Worm (Caenorhabditis elegans) whole organism, young adult: ENCODE data around the gene F53C3.8.

Experiments
- B0336.3 ChIP-seq: fragments of 200-800 bp; sonication (Bioruptor generic); IDR thresholded peaks from 2 replicates; pipeline ENCODE4 v1.3.6; 2022; ENCODE audit warnings: missing genetic modification characterization, missing compliant biosample characterization
- F22D6.2 ChIP-seq: sonication (generic microtip); optimal IDR thresholded peaks from 2 replicates; lab custom pipeline; 2016; ENCODE audit warnings: mild to moderate bottlenecking, missing genetic modification characterization, missing compliant biosample characterization
- F37B4.10 ChIP-seq: fragments of 200-800 bp; sonication (Bioruptor generic); IDR thresholded peaks from 2 replicates; pipeline ENCODE4 v1.3.6; 2022; ENCODE audit warnings: missing genetic modification characterization, missing compliant biosample characterization
- F49E8.2 ChIP-seq: sonication (generic microtip); optimal IDR thresholded peaks from 3 replicates; lab custom pipeline; 2017; ENCODE audit warnings: missing genetic modification characterization, mild to moderate bottlenecking, missing compliant biosample characterization, antibody characterized with exemption, moderate library complexity; ENCODE audit not compliant: insufficient read depth
- F52B5.7 ChIP-seq: sonication (generic microtip); optimal IDR thresholded peaks from 2 replicates; lab custom pipeline; 2016; ENCODE audit warnings: mild to moderate bottlenecking, missing genetic modification characterization, missing compliant biosample characterization
- F55B11.4 ChIP-seq: sonication (generic microtip); optimal IDR thresholded peaks from 2 replicates; lab custom pipeline; 2016; ENCODE audit warnings: missing compliant biosample characterization, missing genetic modification characterization, borderline replicate concordance; ENCODE audit not compliant: insufficient read depth
- K11D2.4 ChIP-seq: fragments of 200-800 bp; sonication (Bioruptor generic); IDR thresholded peaks from 2 replicates; pipeline ENCODE4 v1.3.6; 2022; ENCODE audit warnings: missing genetic modification reagents, missing genetic modification characterization, missing compliant biosample characterization
- T07F8.4 ChIP-seq: sonication (generic microtip); optimal IDR thresholded peaks from 2 replicates; lab custom pipeline; 2016; ENCODE audit warnings: mild to moderate bottlenecking, missing genetic modification characterization, moderate library complexity, missing compliant biosample characterization
- Y53F4B.3 ChIP-seq: fragments of 200-800 bp; sonication (Bioruptor generic); IDR thresholded peaks from 2 replicates; pipeline ENCODE4 v1.3.6; 2022; ENCODE audit warnings: missing genetic modification reagents, missing genetic modification characterization, missing compliant biosample characterization
- Y79H2A.3 ChIP-seq: fragments of 200-800 bp; sonication (Bioruptor generic); conservative IDR thresholded peaks from 2 replicates; pipeline ENCODE4 v1.3.6; 2022; ENCODE audit warnings: missing genetic modification reagents, missing genetic modification characterization, missing compliant biosample characterization
- ZK185.1 ChIP-seq: sonication (generic microtip); optimal IDR thresholded peaks from 2 replicates; lab custom pipeline; 2016; ENCODE audit warnings: mild to moderate bottlenecking, missing genetic modification characterization, missing compliant biosample characterization; ENCODE audit not compliant: poor library complexity, severe bottlenecking
- akir-1 ChIP-seq: fragments of 200-800 bp; sonication (Bioruptor generic); optimal IDR thresholded peaks from 2 replicates; lab custom pipeline; 2018; ENCODE audit warnings: mild to moderate bottlenecking, missing genetic modification characterization, moderate library complexity, missing compliant biosample characterization
- aptf-3 ChIP-seq: fragments of 200-800 bp; sonication (Bioruptor generic); IDR thresholded peaks from 2 replicates; pipeline ENCODE4 v1.3.6; 2022; ENCODE audit warnings: missing genetic modification characterization, missing compliant biosample characterization
- attf-3 ChIP-seq: fragments of 200-800 bp; sonication (Bioruptor generic); conservative IDR thresholded peaks from 2 replicates; pipeline ENCODE4 v1.3.6; 2022; ENCODE audit warnings: missing genetic modification reagents, missing genetic modification characterization, missing compliant biosample characterization
- attf-5 ChIP-seq: fragments of 200-800 bp; sonication (Bioruptor generic); optimal IDR thresholded peaks from 2 replicates; lab custom pipeline; 2018; ENCODE audit warnings: mild to moderate bottlenecking, missing genetic modification characterization, missing compliant biosample characterization
- bed-1 ChIP-seq: fragments of 200-800 bp; sonication (Bioruptor generic); IDR thresholded peaks from 2 replicates; pipeline ENCODE4 v1.3.6; 2022; ENCODE audit warnings: missing genetic modification reagents, missing genetic modification characterization, missing compliant biosample characterization
- cebp-1 ChIP-seq, 2 experiments: fragments of 200-800 bp in 1 of 2; sonication (Bioruptor generic) in 1 of 2; sonication (generic microtip) in 1 of 2; IDR thresholded peaks in 1 of 2; optimal IDR thresholded peaks in 1 of 2; 2 replicates each; pipeline versions ENCODE4 v1.3.6 to Lab custom; 2017 to 2022; ENCODE audit warnings: missing compliant biosample characterization in 2 of 2, missing genetic modification characterization in 2 of 2, mild to moderate bottlenecking in 1 of 2, missing genetic modification reagents in 1 of 2, moderate library complexity in 1 of 2
- cebp-2 ChIP-seq: fragments of 200-800 bp; sonication (Bioruptor generic); IDR thresholded peaks from 2 replicates; pipeline ENCODE4 v1.3.6; 2022; ENCODE audit warnings: missing genetic modification characterization, missing compliant biosample characterization
- ceh-58 ChIP-seq: fragments of 200-800 bp; sonication (Bioruptor generic); IDR thresholded peaks from 2 replicates; pipeline ENCODE4 v1.3.6; 2022; ENCODE audit warnings: missing genetic modification characterization, missing compliant biosample characterization
- die-1 ChIP-seq: sonication (generic microtip); optimal IDR thresholded peaks from 2 replicates; lab custom pipeline; 2016; ENCODE audit warnings: missing genotype, mild to moderate bottlenecking, missing genetic modification characterization, missing compliant biosample characterization
- dox-1 ChIP-seq: fragments of 200-800 bp; sonication (Bioruptor generic); IDR thresholded peaks from 2 replicates; pipeline ENCODE4 v1.3.6; 2022; ENCODE audit warnings: missing genetic modification reagents, missing genetic modification characterization, missing compliant biosample characterization
- ets-4 ChIP-seq: fragments of 200-800 bp; sonication (Bioruptor generic); optimal IDR thresholded peaks from 2 replicates; lab custom pipeline; 2018; ENCODE audit warnings: mild to moderate bottlenecking, missing genetic modification characterization, missing compliant biosample characterization
- hmg-1.2 ChIP-seq: fragments of 200-800 bp; sonication (Bioruptor generic); IDR thresholded peaks from 2 replicates; pipeline ENCODE4 v1.3.6; 2022; ENCODE audit warnings: missing genetic modification reagents, missing genetic modification characterization, missing compliant biosample characterization
- hrde-1 ChIP-seq: sonication (generic microtip); optimal IDR thresholded peaks from 2 replicates; lab custom pipeline; 2016; ENCODE audit warnings: missing genetic modification characterization, mild to moderate bottlenecking, missing compliant biosample characterization, moderate library complexity, missing genotype, missing genetic modification reagents, borderline replicate concordance
- lag-1 ChIP-seq: fragments of 200-800 bp; sonication (Bioruptor generic); IDR thresholded peaks from 2 replicates; pipeline ENCODE4 v1.3.6; 2022; ENCODE audit warnings: missing genetic modification reagents, missing genetic modification characterization, missing compliant biosample characterization
- lin-35 ChIP-seq, 3 experiments: fragments of 150-350 bp in 2 of 3; sonication (generic microtip) in 1 of 3; optimal IDR thresholded peaks; 2 replicates each; lab custom pipeline; 2014 to 2018; ENCODE audit warnings: missing biosample characterization in 3 of 3, missing genetic modification characterization in 3 of 3, missing genetic modification reagents in 3 of 3
- lsl-1 ChIP-seq: fragments of 200-800 bp; sonication (Bioruptor generic); optimal IDR thresholded peaks from 2 replicates; lab custom pipeline; 2018; ENCODE audit warnings: mild to moderate bottlenecking, missing genetic modification characterization, moderate library complexity, missing compliant biosample characterization
- lsy-27 ChIP-seq: sonication (generic microtip); optimal IDR thresholded peaks from 2 replicates; lab custom pipeline; 2017; ENCODE audit warnings: missing genetic modification characterization, mild to moderate bottlenecking, missing compliant biosample characterization, antibody characterized with exemption, missing genotype, borderline replicate concordance; ENCODE audit not compliant: insufficient read depth
- madf-6 ChIP-seq: fragments of 200-800 bp; sonication (Bioruptor generic); IDR thresholded peaks from 2 replicates; pipeline ENCODE4 v1.3.6; 2022; ENCODE audit warnings: missing genetic modification reagents, missing genetic modification characterization, missing compliant biosample characterization
- mcd-1 ChIP-seq: fragments of 200-800 bp; sonication (Bioruptor generic); IDR thresholded peaks from 2 replicates; pipeline ENCODE4 v1.3.6; 2022; ENCODE audit warnings: missing genetic modification reagents, missing genetic modification characterization, missing compliant biosample characterization
- nfya-1 ChIP-seq: sonication (generic microtip); optimal IDR thresholded peaks from 2 replicates; lab custom pipeline; 2017; ENCODE audit warnings: antibody characterized with exemption, missing compliant biosample characterization, missing genetic modification characterization, borderline replicate concordance; ENCODE audit not compliant: insufficient read depth
- nfya-2 ChIP-seq: fragments of 200-800 bp; sonication (Bioruptor generic); IDR thresholded peaks from 2 replicates; pipeline ENCODE4 v1.3.6; 2022; ENCODE audit warnings: missing genetic modification reagents, missing genetic modification characterization, missing compliant biosample characterization
- nfyb-1 ChIP-seq: fragments of 200-800 bp; sonication (Bioruptor generic); IDR thresholded peaks from 2 replicates; pipeline ENCODE4 v1.3.6; 2022; ENCODE audit warnings: missing genetic modification reagents, missing genetic modification characterization, missing compliant biosample characterization
- nhr-27 ChIP-seq: fragments of 200-800 bp; sonication (Bioruptor generic); optimal IDR thresholded peaks from 2 replicates; lab custom pipeline; 2018; ENCODE audit warnings: mild to moderate bottlenecking, missing genetic modification characterization, moderate library complexity, missing compliant biosample characterization
- nhr-90 ChIP-seq: sonication (generic microtip); optimal IDR thresholded peaks from 2 replicates; lab custom pipeline; 2016; ENCODE audit warnings: missing genotype, mild to moderate bottlenecking, missing genetic modification characterization, missing compliant biosample characterization
- rpc-1 ChIP-seq, 2 experiments: fragments of 150-350 bp in 1 of 2; sonication (generic microtip) in 1 of 2; optimal IDR thresholded peaks; 2 replicates each; lab custom pipeline; 2014 to 2018; ENCODE audit warnings: missing biosample characterization in 1 of 2, missing genetic modification characterization in 1 of 2, missing genetic modification reagents in 1 of 2, missing genotype in 1 of 2
- sdz-38 ChIP-seq: sonication (generic microtip); optimal IDR thresholded peaks from 2 replicates; lab custom pipeline; 2016; ENCODE audit warnings: missing genotype, missing genetic modification characterization, missing compliant biosample characterization
- sea-2 ChIP-seq: fragments of 200-800 bp; sonication (Bioruptor generic); IDR thresholded peaks from 2 replicates; pipeline ENCODE4 v1.3.6; 2022; ENCODE audit warnings: missing genetic modification characterization, missing compliant biosample characterization
- sptf-2 ChIP-seq: fragments of 200-800 bp; sonication (Bioruptor generic); optimal IDR thresholded peaks from 2 replicates; lab custom pipeline; 2018; ENCODE audit warnings: mild to moderate bottlenecking, missing genetic modification characterization, missing compliant biosample characterization
- unc-130 ChIP-seq: sonication (generic microtip); optimal IDR thresholded peaks from 2 replicates; lab custom pipeline; 2016; ENCODE audit warnings: missing genetic modification reagents, missing genetic modification characterization, missing compliant biosample characterization
- ztf-26 ChIP-seq: sonication (generic microtip); optimal IDR thresholded peaks from 2 replicates; lab custom pipeline; 2017; ENCODE audit warnings: missing genetic modification characterization, missing compliant biosample characterization
- ztf-28 ChIP-seq: fragments of 200-800 bp; sonication (Bioruptor generic); IDR thresholded peaks from 2 replicates; pipeline ENCODE4 v1.3.6; 2022; ENCODE audit warnings: missing genetic modification reagents, missing genetic modification characterization, missing compliant biosample characterization

The F53C3.8 gene

ce11 chrII:3930478-3931182 is 39.4 kb downstream of the F53C3.8 start (continued):
- no peak for TF ChIP-seq rpc-1 (optimal IDR thresholded peaks at IDR 0.05; lab: Kevin White, UChicago)
- TF ChIP-seq rpc-1 (tag; optimal IDR thresholded peaks at IDR 0.05; lab: Kevin White, UChicago), result no peak
- peak; percentile 87; the same call in 1 of the 2 replicates for TF ChIP-seq hmg-1.2 (GFP tag; lab: Robert Waterston, UW)
- TF ChIP-seq lsy-27, result no peak
- 0 out of 2 replicates have a peak, but pooled peaks have one; percentile 14 for TF ChIP-seq K11D2.4 (GFP tag; lab: Robert Waterston, UW)
- no peak for TF ChIP-seq B0336.3 (GFP tag; lab: Robert Waterston, UW)
- TF ChIP-seq cebp-1 (GFP tag; IDR thresholded peaks at IDR 0.05; lab: Robert Waterston, UW), result no peak
- peak; percentile 55 for TF ChIP-seq cebp-1 (tag; optimal IDR thresholded peaks at IDR 0.05; lab: Kevin White, UChicago)
- no peak for TF ChIP-seq nfya-1 (tag; lab: Kevin White, UChicago)
- no peak for TF ChIP-seq sptf-2 (GFP tag; lab: Kevin White, UChicago)

- TF ChIP-seq aptf-3 (GFP tag; lab: Robert Waterston, UW) (no peak), F52B5.7 (no peak), nfyb-1 (peak; percentile 79), madf-6 (GFP tag; lab: Robert Waterston, UW) (no peak), T07F8.4 (tag; lab: Kevin White, UChicago) (no peak), Y79H2A.3 (GFP tag; lab: Robert Waterston, UW) (no peak), nfya-2 (GFP tag; lab: Robert Waterston, UW) (0 out of 2 replicates have a peak, but pooled peaks have one; percentile 67), unc-130 (no peak), nhr-90 (tag; lab: Kevin White, UChicago) (no peak), ztf-26 (no peak), cebp-2 (no peak), attf-3 (GFP tag; lab: Robert Waterston, UW) (no peak)
Measured at ce11 chrII:3931230-3931629, 40.0 kb downstream of the F53C3.8 start.

ce11 chrII:3931825-3932224 is 40.6 kb downstream of the F53C3.8 start:
- TF ChIP-seq dox-1 (GFP tag; lab: Robert Waterston, UW) (no peak), lin-35 (GFP tag; optimal IDR thresholded peaks at IDR 0.05; lab: Kevin White, UChicago) (no peak), Y79H2A.3 (GFP tag; lab: Robert Waterston, UW) (no peak), bed-1 (GFP tag; lab: Robert Waterston, UW) (0 out of 2 replicates have a peak, but pooled peaks have one; percentile 72), attf-5 (GFP tag; lab: Kevin White, UChicago) (no peak), rpc-1 (optimal IDR thresholded peaks at IDR 0.05; lab: Kevin White, UChicago) (no peak), rpc-1 (tag; optimal IDR thresholded peaks at IDR 0.05; lab: Kevin White, UChicago) (no peak), F37B4.10 (GFP tag; lab: Robert Waterston, UW) (no peak), nhr-27 (tag; lab: Kevin White, UChicago) (no peak), ZK185.1 (tag; lab: Kevin White, UChicago) (no peak), akir-1 (GFP tag; lab: Kevin White, UChicago) (no peak), ztf-28 (GFP tag; lab: Robert Waterston, UW) (no peak), F22D6.2 (tag; lab: Kevin White, UChicago) (no peak), madf-6 (GFP tag; lab: Robert Waterston, UW) (peak; percentile 65), Y53F4B.3 (no peak), F49E8.2 (tag; lab: Kevin White, UChicago) (peak; percentile 2), ceh-58 (0 out of 2 replicates have a peak, but pooled peaks have one; percentile 59), lag-1 (no peak), F55B11.4 (tag; lab: Kevin White, UChicago) (no peak), mcd-1 (GFP tag; lab: Robert Waterston, UW) (no peak), nfya-1 (tag; lab: Kevin White, UChicago) (no peak), ets-4 (no peak), sea-2 (GFP tag; lab: Robert Waterston, UW) (no peak), die-1 (tag; lab: Kevin White, UChicago) (no peak), hrde-1 (tag; lab: Kevin White, UChicago) (no peak), lsl-1 (peak; percentile 29), hmg-1.2 (GFP tag; lab: Robert Waterston, UW) (no peak), sdz-38 (no peak)
